Fruit fly (Drosophila melanogaster) whole organism, embryonic: ENCODE measurements around the gene CG13074.
A peak's percentile ranks its signal among the peaks of the same experiment; 100 is the strongest.

Source experiments
- BtbVII ChIP-seq: fragments of 200-800 bp; sonication (Bioruptor generic); optimal IDR thresholded peaks from 3 replicates; lab custom pipeline; 2017; ENCODE audit warnings: missing biosample characterization, mild to moderate bottlenecking, missing genetic modification characterization
- CG11696 ChIP-seq: fragments of 200-800 bp; sonication (Bioruptor generic); IDR thresholded peaks from 2 replicates; pipeline ENCODE4 v1.3.6; 2022; ENCODE audit warnings: missing biosample characterization, missing genetic modification characterization
- CG12769 ChIP-seq: fragments of 200-800 bp; sonication (Bioruptor generic); optimal IDR thresholded peaks from 2 replicates; lab custom pipeline; 2019; ENCODE audit warnings: missing biosample characterization, mild to moderate bottlenecking, missing genetic modification characterization, moderate library complexity
- CG13123 ChIP-seq: fragments of 200-800 bp; sonication (Bioruptor generic); optimal IDR thresholded peaks from 2 replicates; lab custom pipeline; 2016; ENCODE audit warnings: missing biosample characterization, missing genetic modification characterization
- CG13287 ChIP-seq: fragments of 200-800 bp; sonication (Bioruptor generic); IDR thresholded peaks from 2 replicates; pipeline ENCODE4 v1.3.6; 2022; ENCODE audit warnings: missing biosample characterization, missing genetic modification characterization; ENCODE audit not compliant: partially characterized antibody
- CG14860 ChIP-seq: fragments of 200-800 bp; sonication (Bioruptor generic); IDR thresholded peaks from 3 replicates; pipeline ENCODE4 v1.3.6; 2022; ENCODE audit warnings: missing biosample characterization, missing genetic modification characterization; ENCODE audit not compliant: partially characterized antibody
- CG16863 ChIP-seq: fragments of 200-800 bp; sonication (Bioruptor generic); optimal IDR thresholded peaks from 3 replicates; lab custom pipeline; 2016; ENCODE audit warnings: missing biosample characterization, missing genetic modification characterization
- CG17385 ChIP-seq: fragments of 200-800 bp; sonication (Bioruptor generic); optimal IDR thresholded peaks from 3 replicates; lab custom pipeline; 2018; ENCODE audit warnings: missing biosample characterization, mild to moderate bottlenecking, missing genetic modification characterization
- CG17912 ChIP-seq: fragments of 200-800 bp; sonication (Bioruptor generic); optimal IDR thresholded peaks from 2 replicates; lab custom pipeline; 2018; ENCODE audit warnings: missing biosample characterization, mild to moderate bottlenecking, missing genetic modification characterization
- CG18619 ChIP-seq: fragments of 200-800 bp; sonication (Bioruptor generic); optimal IDR thresholded peaks from 3 replicates; lab custom pipeline; 2017; ENCODE audit warnings: missing biosample characterization, mild to moderate bottlenecking, missing genetic modification characterization
- CG2129 ChIP-seq: fragments of 200-800 bp; sonication (Bioruptor generic); IDR thresholded peaks from 2 replicates; pipeline ENCODE4 v1.3.6; 2022; ENCODE audit warnings: missing biosample characterization, missing genetic modification characterization; ENCODE audit not compliant: partially characterized antibody
- CG32772 ChIP-seq: fragments of 200-800 bp; sonication (Bioruptor generic); IDR thresholded peaks from 2 replicates; pipeline ENCODE4 v1.3.6; 2022; ENCODE audit warnings: missing biosample characterization, missing genetic modification characterization
- CG3847 ChIP-seq: fragments of 200-800 bp; sonication (Bioruptor generic); IDR thresholded peaks from 2 replicates; pipeline ENCODE4 v1.3.6; 2022; ENCODE audit warnings: missing biosample characterization, missing genetic modification characterization
- CG43689 ChIP-seq: fragments of 200-800 bp; sonication (Bioruptor generic); IDR thresholded peaks from 2 replicates; pipeline ENCODE4 v1.3.6; 2022; ENCODE audit warnings: missing biosample characterization, missing genetic modification characterization
- CG6854 ChIP-seq: fragments of 200-800 bp; sonication (Bioruptor generic); optimal IDR thresholded peaks from 3 replicates; lab custom pipeline; 2017; ENCODE audit warnings: missing biosample characterization, mild to moderate bottlenecking, missing genetic modification characterization
- CrebB ChIP-seq: fragments of 200-800 bp; sonication (Bioruptor generic); optimal IDR thresholded peaks from 3 replicates; lab custom pipeline; 2018; ENCODE audit warnings: missing biosample characterization, mild to moderate bottlenecking, missing genetic modification characterization
- Deaf1 ChIP-seq: fragments of 200-800 bp; optimal IDR thresholded peaks from 3 replicates; lab custom pipeline; 2019; ENCODE audit warnings: missing biosample characterization, mild to moderate bottlenecking, missing genetic modification characterization, moderate library complexity
- Dek ChIP-seq: fragments of 200-800 bp; sonication (Bioruptor generic); optimal IDR thresholded peaks from 3 replicates; lab custom pipeline; 2019; ENCODE audit warnings: missing biosample characterization, mild to moderate bottlenecking, missing genetic modification characterization, moderate library complexity
- Doc2 ChIP-seq: fragments of 200-800 bp; sonication (Bioruptor generic); IDR thresholded peaks from 2 replicates; pipeline ENCODE4 v1.3.6; 2022; ENCODE audit warnings: missing biosample characterization, missing genetic modification characterization
- E2f2 ChIP-seq: fragments of 200-800 bp; sonication (Bioruptor generic); IDR thresholded peaks from 2 replicates; pipeline ENCODE4 v1.3.6; 2022; ENCODE audit warnings: missing biosample characterization, missing genetic modification characterization
- ERR ChIP-seq: fragments of 200-800 bp; sonication (Bioruptor generic); optimal IDR thresholded peaks from 2 replicates; lab custom pipeline; 2016; ENCODE audit warnings: missing biosample characterization, missing genetic modification characterization
- Fer2 ChIP-seq: fragments of 200-800 bp; sonication (Bioruptor generic); optimal IDR thresholded peaks from 2 replicates; lab custom pipeline; 2018; ENCODE audit warnings: missing biosample characterization, mild to moderate bottlenecking, missing genetic modification characterization, moderate library complexity
- Gug ChIP-seq: fragments of 200-800 bp; sonication (Bioruptor generic); IDR thresholded peaks from 4 replicates; pipeline ENCODE4 v1.3.6; 2022; ENCODE audit warnings: missing biosample characterization, missing genetic modification characterization
- HLH3B ChIP-seq: fragments of 200-800 bp; sonication (Bioruptor generic); IDR thresholded peaks from 2 replicates; pipeline ENCODE4 v1.3.6; 2022; ENCODE audit warnings: missing biosample characterization, missing genetic modification characterization
- Kr ChIP-seq: fragments of 200-800 bp; sonication (Bioruptor generic); optimal IDR thresholded peaks from 2 replicates; lab custom pipeline; 2017; ENCODE audit warnings: missing biosample characterization, mild to moderate bottlenecking, missing genetic modification characterization
- NC2β ChIP-seq: fragments of 200-800 bp; sonication (Bioruptor generic); optimal IDR thresholded peaks from 2 replicates; lab custom pipeline; 2016; ENCODE audit warnings: missing biosample characterization, missing genetic modification characterization
- Nf-YA ChIP-seq: fragments of 200-800 bp; sonication (Bioruptor generic); IDR thresholded peaks from 2 replicates; pipeline ENCODE4 v1.3.6; 2022; ENCODE audit warnings: missing biosample characterization, missing genetic modification characterization
- Oli ChIP-seq: fragments of 200-800 bp; sonication (Bioruptor generic); optimal IDR thresholded peaks from 2 replicates; lab custom pipeline; 2018; ENCODE audit warnings: missing biosample characterization, mild to moderate bottlenecking, missing genetic modification characterization, moderate library complexity
- Ptx1 ChIP-seq: fragments of 200-800 bp; sonication (Bioruptor generic); IDR thresholded peaks from 2 replicates; pipeline ENCODE4 v1.3.6; 2022; ENCODE audit warnings: missing biosample characterization, missing genetic modification characterization
- Stat92E ChIP-seq, 3 experiments: fragments of >200 bp in 2 of 3; fragments of 200-800 bp in 1 of 3; sonication (Bioruptor generic) in 1 of 3; optimal IDR thresholded peaks; 2 replicates each; lab custom pipeline; 2017 to 2019; ENCODE audit warnings: missing biosample characterization in 3 of 3, missing genetic modification characterization in 3 of 3, mild to moderate bottlenecking in 1 of 3, moderate library complexity in 1 of 3
- bigmax ChIP-seq: fragments of 200-800 bp; sonication (Bioruptor generic); optimal IDR thresholded peaks from 2 replicates; lab custom pipeline; 2018; ENCODE audit warnings: missing biosample characterization, mild to moderate bottlenecking, missing genetic modification characterization
- fd64A ChIP-seq: fragments of 200-800 bp; sonication (Bioruptor generic); optimal IDR thresholded peaks from 3 replicates; lab custom pipeline; 2018; ENCODE audit warnings: missing biosample characterization, mild to moderate bottlenecking, missing genetic modification characterization
- fru ChIP-seq: fragments of >200 bp; optimal IDR thresholded peaks from 2 replicates; lab custom pipeline; 2017
- h ChIP-seq: fragments of >200 bp; optimal IDR thresholded peaks from 2 replicates; lab custom pipeline; 2017
- kah ChIP-seq: fragments of 200-800 bp; sonication (Bioruptor generic); optimal IDR thresholded peaks from 2 replicates; lab custom pipeline; 2018; ENCODE audit warnings: missing biosample characterization, mild to moderate bottlenecking, missing genetic modification characterization
- ken ChIP-seq: fragments of 200-800 bp; sonication (Bioruptor generic); IDR thresholded peaks from 3 replicates; pipeline ENCODE4 v1.3.6; 2022; ENCODE audit warnings: missing biosample characterization, missing genetic modification characterization
- org-1 ChIP-seq: fragments of 200-800 bp; sonication (Bioruptor generic); optimal IDR thresholded peaks from 2 replicates; lab custom pipeline; 2017; ENCODE audit warnings: missing biosample characterization, missing genetic modification characterization
- pzg ChIP-seq: fragments of 200-800 bp; sonication (Bioruptor generic); optimal IDR thresholded peaks from 3 replicates; lab custom pipeline; 2018; ENCODE audit warnings: missing biosample characterization, mild to moderate bottlenecking, missing genetic modification characterization, moderate library complexity
- sima ChIP-seq: fragments of 200-800 bp; sonication (Bioruptor generic); optimal IDR thresholded peaks from 2 replicates; lab custom pipeline; 2016; ENCODE audit warnings: missing biosample characterization, missing genetic modification characterization
- sisA ChIP-seq: fragments of 200-800 bp; sonication (Bioruptor generic); IDR thresholded peaks from 2 replicates; pipeline ENCODE4 v1.3.6; 2022; ENCODE audit warnings: missing biosample characterization, missing genetic modification characterization
- unc-4 ChIP-seq: fragments of 200-800 bp; sonication (Bioruptor generic); IDR thresholded peaks from 2 replicates; pipeline ENCODE4 v1.3.6; 2022; ENCODE audit warnings: missing biosample characterization, missing genetic modification characterization; ENCODE audit not compliant: partially characterized antibody
- vnd ChIP-seq: fragments of 200-800 bp; sonication (Bioruptor generic); IDR thresholded peaks from 3 replicates; pipeline ENCODE4 v1.3.6; 2022; ENCODE audit warnings: missing biosample characterization, missing genetic modification characterization; ENCODE audit not compliant: partially characterized antibody
- wdn ChIP-seq: fragments of 200-800 bp; sonication (Bioruptor generic); IDR thresholded peaks from 2 replicates; pipeline ENCODE4 v1.3.6; 2022; ENCODE audit warnings: missing biosample characterization, missing genetic modification characterization

The CG13074 gene

DNA sequence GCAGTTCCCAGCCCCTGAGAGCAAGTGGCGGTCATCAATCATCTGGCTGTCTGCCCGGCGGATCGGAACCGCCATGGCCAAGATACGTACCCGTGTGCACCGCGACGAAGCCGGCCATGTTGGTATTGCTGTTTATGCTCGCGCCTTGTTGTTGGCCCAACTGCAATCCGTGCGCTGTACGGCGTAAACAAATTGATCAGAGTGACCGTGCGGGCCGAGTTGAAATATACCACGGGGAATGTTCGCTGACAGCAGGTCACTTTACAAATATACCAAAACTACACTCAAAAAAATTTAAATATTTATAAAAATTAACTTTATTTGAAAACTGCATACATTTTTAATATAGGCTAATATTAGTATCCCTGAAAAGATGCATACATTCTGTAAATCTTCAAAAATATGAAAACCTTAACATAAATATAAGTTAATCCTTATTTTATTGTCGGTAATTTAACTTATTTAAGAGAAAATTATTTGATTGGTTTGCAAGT, 9.9 kb downstream of the CG13074 start, which contains the start of gene Tasp1 (continued):
- TF ChIP-seq HLH3B = peak; percentile 74
- no peak for TF ChIP-seq fru (lab: Kevin White, UChicago)
- TF ChIP-seq ERR (GFP tag; lab: Kevin White, UChicago) = no peak
- no peak for TF ChIP-seq CrebB (tag; lab: Kevin White, UChicago)
- TF ChIP-seq E2f2 (GFP tag; lab: Robert Waterston, UW) = peak; percentile 11; the same call in 1 of the 2 replicates
- TF ChIP-seq bigmax (GFP tag; lab: Kevin White, UChicago) = no peak
- TF ChIP-seq h (lab: Kevin White, UChicago) = no peak
- TF ChIP-seq CG17912 = no peak
- TF ChIP-seq CG6854 (GFP tag; lab: Kevin White, UChicago) = no peak
- peak; percentile 81 for TF ChIP-seq Dek (tag; lab: Kevin White, UChicago)
- TF ChIP-seq vnd (GFP tag; lab: Robert Waterston, UW) = no peak
- no peak for TF ChIP-seq org-1 (GFP tag; lab: Kevin White, UChicago)
- TF ChIP-seq Oli (tag; lab: Kevin White, UChicago) = peak; percentile 42
- TF ChIP-seq CG18619 (GFP tag; lab: Kevin White, UChicago) = peak; percentile 56
- peak; percentile 56 for TF ChIP-seq CG3847
- no peak for TF ChIP-seq CG11696 (GFP tag; lab: Robert Waterston, UW)
- no peak for TF ChIP-seq NC2β (GFP tag; lab: Kevin White, UChicago)
- TF ChIP-seq sisA (GFP tag; lab: Robert Waterston, UW) = no peak
- TF ChIP-seq CG16863 (GFP tag; lab: Kevin White, UChicago) = no peak
- TF ChIP-seq kah (GFP tag; lab: Kevin White, UChicago) = peak; percentile 40
- TF ChIP-seq Doc2 (GFP tag; lab: Robert Waterston, UW) = no peak
- no peak for TF ChIP-seq Kr (GFP tag; lab: Kevin White, UChicago)
- TF ChIP-seq fd64A (GFP tag; lab: Kevin White, UChicago) = no peak
- peak; percentile 62 for TF ChIP-seq pzg (GFP tag; lab: Kevin White, UChicago)
- no peak for TF ChIP-seq Deaf1 (tag; lab: Kevin White, UChicago)
- peak; percentile 39; the same call in 1 of the 2 replicates for TF ChIP-seq Nf-YA
- peak; percentile 57; the same call in 2 of the 3 replicates for TF ChIP-seq ken (GFP tag; lab: Robert Waterston, UW)
- 0 out of 2 replicates have a peak, but pooled peaks have one; percentile 9 for TF ChIP-seq wdn (GFP tag; lab: Robert Waterston, UW)
- TF ChIP-seq Gug = no peak
- peak; percentile 46; the same call in 1 of the 2 replicates for TF ChIP-seq CG13287 (GFP tag; lab: Robert Waterston, UW)
- peak; percentile 10 for TF ChIP-seq Fer2 (tag; lab: Kevin White, UChicago)
- peak; percentile 63 for TF ChIP-seq CG32772 (GFP tag; lab: Robert Waterston, UW)
- no peak for TF ChIP-seq BtbVII (GFP tag; lab: Kevin White, UChicago)
- no peak for TF ChIP-seq unc-4 (GFP tag; lab: Robert Waterston, UW)
- TF ChIP-seq Ptx1 (GFP tag; lab: Robert Waterston, UW) = no peak; the same call in 1 of the 2 replicates

dm6 chr3L:16083693-16084092, 13.6 kb downstream of the CG13074 start, which contains the start of gene CG13075:
TSS of gene CG13075 (plus strand) at chr3L:16083993.
- TF ChIP-seq CG13123 (GFP tag; lab: Kevin White, UChicago) (no peak), Stat92E (GFP tag; optimal IDR thresholded peaks at IDR 0.05; lab: Kevin White, UChicago) (no peak), CG17385 (GFP tag; lab: Kevin White, UChicago) (no peak), CG14860 (GFP tag; lab: Robert Waterston, UW) (no peak), CG12769 (tag; lab: Kevin White, UChicago) (no peak), CG2129 (GFP tag; lab: Robert Waterston, UW) (no peak), CG43689 (no peak), sima (GFP tag; lab: Kevin White, UChicago) (no peak)
